Worm (Caenorhabditis elegans): ENCODE results near the gene W04H10.2.
A peak's percentile ranks its signal among the peaks of the same experiment; 100 is the strongest.

W04H10.2 gene

ce11 chrII:625926-626325 is 20.6 kb downstream of the W04H10.2 start:
- peak; percentile 42 for TF ChIP-seq unc-62 (GFP tag; optimal IDR thresholded peaks at IDR 0.05)
- peak; percentile 53 for TF ChIP-seq mep-1 (tag; optimal IDR thresholded peaks at IDR 0.05)
- peak; percentile 90 for TF ChIP-seq nhr-2 (tag; optimal IDR thresholded peaks at IDR 0.05)
- TF ChIP-seq ceh-39 (tag; optimal IDR thresholded peaks at IDR 0.05), result peak; percentile 13
- peak; percentile 6 for TF ChIP-seq lin-13 (tag; optimal IDR thresholded peaks at IDR 0.05)
- TF ChIP-seq flh-1 (GFP tag; optimal IDR thresholded peaks at IDR 0.05), result no peak
- TF ChIP-seq nhr-76 (tag; optimal IDR thresholded peaks at IDR 0.05), result no peak
- TF ChIP-seq nhr-28 (tag; optimal IDR thresholded peaks at IDR 0.05), result no peak
- no peak for TF ChIP-seq bed-3 (GFP tag; optimal IDR thresholded peaks at IDR 0.05)

DNA sequence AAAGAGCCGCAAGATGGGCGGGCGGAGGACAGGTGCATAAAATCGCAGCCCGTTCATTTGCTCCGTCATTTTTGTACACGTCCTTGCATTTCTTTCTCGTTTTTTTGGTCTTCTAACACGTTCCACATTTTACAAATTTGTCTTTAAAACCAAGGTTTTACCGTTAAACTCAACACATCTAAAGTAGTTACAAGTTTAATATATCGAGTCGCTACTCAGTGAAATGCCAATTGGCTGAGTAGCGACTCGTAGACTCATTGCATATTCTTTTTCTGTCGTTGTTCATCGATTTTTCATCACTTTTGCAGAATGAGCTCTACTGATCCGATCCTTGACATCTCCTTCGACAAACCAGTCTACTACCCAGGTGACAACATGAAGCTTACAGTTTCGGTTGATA is 21.8 kb downstream of the W04H10.2 start, which contains the start of gene arrd-1:
TSS of gene arrd-1 (plus strand) at position 301 of the 400 bp plus-strand sequence.
- TF ChIP-seq ham-2 (GFP tag; optimal IDR thresholded peaks at IDR 0.05), result no peak
- TF ChIP-seq ztf-11 (tag; optimal IDR thresholded peaks at IDR 0.05), result no peak
- TF ChIP-seq ces-1 (GFP tag; optimal IDR thresholded peaks at IDR 0.05), result no peak
- no peak for TF ChIP-seq snpc-4 (tag; optimal IDR thresholded peaks at IDR 0.05)
- no peak for TF ChIP-seq unc-62 (GFP tag; optimal IDR thresholded peaks at IDR 0.05)
- no peak for TF ChIP-seq unc-39 (tag; optimal IDR thresholded peaks at IDR 0.05)
- TF ChIP-seq lsy-2 (tag; optimal IDR thresholded peaks at IDR 0.05), result no peak
- TF ChIP-seq ceh-39 (tag; optimal IDR thresholded peaks at IDR 0.05), result no peak
- no peak for TF ChIP-seq flh-1 (GFP tag; optimal IDR thresholded peaks at IDR 0.05)
- TF ChIP-seq elt-1 (tag; optimal IDR thresholded peaks at IDR 0.05; ENCODE audit: borderline replicate concordance, insufficient read depth), result no peak
- no peak for TF ChIP-seq drap-1 (GFP tag; optimal IDR thresholded peaks at IDR 0.05)
- TF ChIP-seq ceh-43 (GFP tag; optimal IDR thresholded peaks at IDR 0.05), result no peak
- TF ChIP-seq blmp-1 (tag; optimal IDR thresholded peaks at IDR 0.05), result no peak
- no peak for TF ChIP-seq mab-5 (tag; optimal IDR thresholded peaks at IDR 0.05)
- TF ChIP-seq M03D4.4 (tag; optimal IDR thresholded peaks at IDR 0.05), result no peak
- TF ChIP-seq nhr-237 (tag; optimal IDR thresholded peaks at IDR 0.05), result no peak
- no peak for TF ChIP-seq nhr-2 (tag; optimal IDR thresholded peaks at IDR 0.05)
- TF ChIP-seq cnd-1 (tag; optimal IDR thresholded peaks at IDR 0.05), result no peak

DNA sequence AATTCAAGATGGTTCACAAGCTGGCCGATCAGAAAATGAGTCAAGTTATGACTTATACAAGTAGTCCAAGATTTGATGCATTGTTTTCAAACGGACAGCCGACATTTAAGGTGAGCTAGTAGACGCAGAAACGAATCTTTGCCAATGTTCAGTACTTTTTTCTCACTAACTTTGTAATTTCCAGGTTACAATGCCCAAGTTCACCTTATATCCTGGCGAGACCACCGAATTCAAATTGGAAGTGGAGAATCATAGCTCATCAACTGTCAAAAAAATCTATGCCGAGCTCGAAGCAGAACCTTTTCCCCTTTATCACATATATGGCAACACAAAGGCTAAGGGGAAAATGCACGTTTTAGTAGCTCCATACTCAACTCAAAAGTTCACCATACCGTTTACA is 22.5 kb downstream of the W04H10.2 start:
- no peak for TF ChIP-seq unc-39 (tag; optimal IDR thresholded peaks at IDR 0.05)
- no peak for TF ChIP-seq zip-8 (tag; optimal IDR thresholded peaks at IDR 0.05)
- TF ChIP-seq nhr-28 (tag; optimal IDR thresholded peaks at IDR 0.05), result no peak
- no peak for TF ChIP-seq nhr-76 (tag; optimal IDR thresholded peaks at IDR 0.05)
- TF ChIP-seq bed-3 (GFP tag; optimal IDR thresholded peaks at IDR 0.05), result no peak
- TF ChIP-seq lin-32 (GFP tag; optimal IDR thresholded peaks at IDR 0.05), result no peak
- TF ChIP-seq snpc-4 (tag; optimal IDR thresholded peaks at IDR 0.05), result no peak
- no peak for TF ChIP-seq cnd-1 (tag; optimal IDR thresholded peaks at IDR 0.05)
- TF ChIP-seq sem-2 (GFP tag; optimal IDR thresholded peaks at IDR 0.05), result no peak
- no peak for TF ChIP-seq ceh-83 (GFP tag; optimal IDR thresholded peaks at IDR 0.05)
- no peak for TF ChIP-seq mls-2 (tag; optimal IDR thresholded peaks at IDR 0.05)
- TF ChIP-seq ham-2 (GFP tag; optimal IDR thresholded peaks at IDR 0.05), result no peak
- no peak for TF ChIP-seq drap-1 (GFP tag; optimal IDR thresholded peaks at IDR 0.05)
- TF ChIP-seq lin-13 (tag; optimal IDR thresholded peaks at IDR 0.05), result no peak
- TF ChIP-seq sptf-1 (tag; optimal IDR thresholded peaks at IDR 0.05), result no peak
- TF ChIP-seq nhr-2 (tag; optimal IDR thresholded peaks at IDR 0.05), result no peak

ce11 chrII:633984-634383 is 28.6 kb downstream of the W04H10.2 start, which contains the start of gene T04B8.1:
T04B8.1 (plus strand) TSS chrII:634284.
- TF ChIP-seq sem-2 (GFP tag; optimal IDR thresholded peaks at IDR 0.05) (no peak), unc-62 (GFP tag; optimal IDR thresholded peaks at IDR 0.05) (no peak), hlh-1 (tag; optimal IDR thresholded peaks at IDR 0.05) (no peak), flh-1 (GFP tag; optimal IDR thresholded peaks at IDR 0.05) (no peak), ceh-43 (GFP tag; optimal IDR thresholded peaks at IDR 0.05) (no peak), tbx-8 (GFP tag; optimal IDR thresholded peaks at IDR 0.05) (no peak), nhr-76 (tag; optimal IDR thresholded peaks at IDR 0.05) (no peak), elt-1 (tag; optimal IDR thresholded peaks at IDR 0.05; ENCODE audit: borderline replicate concordance, insufficient read depth) (no peak), mls-2 (tag; optimal IDR thresholded peaks at IDR 0.05) (no peak), bed-3 (GFP tag; optimal IDR thresholded peaks at IDR 0.05) (no peak), M03D4.4 (tag; optimal IDR thresholded peaks at IDR 0.05) (no peak), mab-5 (tag; optimal IDR thresholded peaks at IDR 0.05) (no peak)

DNA sequence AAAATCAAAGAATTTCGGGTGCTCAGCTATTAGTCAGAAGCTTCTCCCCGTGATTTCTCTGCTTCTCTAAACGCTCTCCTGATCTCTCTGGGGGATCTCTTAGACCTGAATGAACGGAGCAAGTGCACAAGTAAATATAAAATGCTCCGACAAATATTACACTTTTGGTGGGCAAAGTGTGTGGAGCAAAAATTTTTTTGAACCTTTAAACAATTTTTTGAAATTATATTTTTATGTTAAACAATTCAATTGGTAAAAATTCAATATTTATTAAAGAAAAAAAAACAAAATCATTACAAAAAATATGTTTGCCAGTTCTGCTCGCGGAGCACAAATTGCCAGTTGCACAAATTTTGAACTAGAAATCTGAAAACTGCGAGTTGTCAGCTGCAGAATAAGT is 34.1 kb downstream of the W04H10.2 start, which contains the start of gene K07E8.6:
TSS of gene K07E8.6 (minus strand) at position 101 of the 400 bp plus-strand sequence.
- no peak for TF ChIP-seq unc-120 (tag; optimal IDR thresholded peaks at IDR 0.05; ENCODE audit: poor library complexity, severe bottlenecking)
- no peak for TF ChIP-seq ceh-83 (GFP tag; optimal IDR thresholded peaks at IDR 0.05)
- no peak for TF ChIP-seq pha-4 (tag; optimal IDR thresholded peaks at IDR 0.05)
- no peak for TF ChIP-seq hlh-1 (tag; optimal IDR thresholded peaks at IDR 0.05)
- TF ChIP-seq elt-3 (tag; optimal IDR thresholded peaks at IDR 0.05), result no peak
- no peak for TF ChIP-seq ham-2 (GFP tag; optimal IDR thresholded peaks at IDR 0.05)
